Fruit fly (Drosophila melanogaster) whole organism, embryonic: ENCODE measurements around the gene TbCMF46.
A peak's percentile ranks its signal among the peaks of the same experiment; 100 is the strongest.

Experiments
- Bgb ChIP-seq: fragments of 200-800 bp; sonication (Bioruptor generic); IDR thresholded peaks from 2 replicates; pipeline ENCODE4 v1.3.6; 2022; ENCODE audit warnings: missing biosample characterization, missing genetic modification characterization; ENCODE audit not compliant: partially characterized antibody
- CG10274 ChIP-seq: fragments of 200-800 bp; sonication (Bioruptor generic); optimal IDR thresholded peaks from 3 replicates; lab custom pipeline; 2017; ENCODE audit warnings: missing biosample characterization, mild to moderate bottlenecking, missing genetic modification characterization
- CG11093 ChIP-seq: fragments of 200-800 bp; sonication (Bioruptor generic); IDR thresholded peaks from 3 replicates; pipeline ENCODE4 v1.3.6; 2022; ENCODE audit warnings: missing biosample characterization, missing genetic modification characterization
- CG12299 ChIP-seq: fragments of 200-800 bp; sonication (Bioruptor generic); optimal IDR thresholded peaks from 2 replicates; lab custom pipeline; 2018; ENCODE audit warnings: missing biosample characterization, mild to moderate bottlenecking, missing genetic modification characterization
- CG12391 ChIP-seq: fragments of 200-800 bp; sonication (Bioruptor generic); optimal IDR thresholded peaks from 3 replicates; lab custom pipeline; 2018; ENCODE audit warnings: missing biosample characterization, mild to moderate bottlenecking, missing genetic modification characterization, moderate library complexity
- CG12744 ChIP-seq: fragments of 200-800 bp; sonication (Bioruptor generic); optimal IDR thresholded peaks from 2 replicates; lab custom pipeline; 2016; ENCODE audit warnings: missing biosample characterization, missing genetic modification characterization
- CG12769 ChIP-seq: fragments of 200-800 bp; sonication (Bioruptor generic); optimal IDR thresholded peaks from 2 replicates; lab custom pipeline; 2019; ENCODE audit warnings: missing biosample characterization, mild to moderate bottlenecking, missing genetic modification characterization, moderate library complexity
- CG13287 ChIP-seq: fragments of 200-800 bp; sonication (Bioruptor generic); IDR thresholded peaks from 2 replicates; pipeline ENCODE4 v1.3.6; 2022; ENCODE audit warnings: missing biosample characterization, missing genetic modification characterization; ENCODE audit not compliant: partially characterized antibody
- CG13296 ChIP-seq: fragments of 200-800 bp; sonication (Bioruptor generic); optimal IDR thresholded peaks from 3 replicates; lab custom pipeline; 2018; ENCODE audit warnings: missing biosample characterization, mild to moderate bottlenecking, missing genetic modification characterization
- CG14014 ChIP-seq: fragments of 200-800 bp; sonication (Bioruptor generic); IDR thresholded peaks from 2 replicates; pipeline ENCODE4 v1.3.6; 2022; ENCODE audit warnings: missing biosample characterization, missing genetic modification characterization
- CG14050 ChIP-seq: fragments of 200-800 bp; sonication (Bioruptor generic); IDR thresholded peaks from 3 replicates; pipeline ENCODE4 v1.3.6; 2022; ENCODE audit warnings: missing biosample characterization, missing genetic modification characterization
- CG15514 ChIP-seq: fragments of 200-800 bp; sonication (Bioruptor generic); optimal IDR thresholded peaks from 3 replicates; lab custom pipeline; 2017; ENCODE audit warnings: missing biosample characterization, missing genetic modification characterization, mild to moderate bottlenecking, moderate library complexity, missing genetic modification reagents
- CG15601 ChIP-seq: fragments of 200-800 bp; sonication (Bioruptor generic); optimal IDR thresholded peaks from 3 replicates; lab custom pipeline; 2019; ENCODE audit warnings: missing biosample characterization, mild to moderate bottlenecking, missing genetic modification characterization, moderate library complexity
- CG17328 ChIP-seq: fragments of 200-800 bp; sonication (Bioruptor generic); IDR thresholded peaks from 2 replicates; pipeline ENCODE4 v1.3.6; 2022; ENCODE audit warnings: missing biosample characterization, missing genetic modification characterization
- CG2875 ChIP-seq: fragments of 200-800 bp; sonication (Bioruptor generic); optimal IDR thresholded peaks from 2 replicates; lab custom pipeline; 2017; ENCODE audit warnings: missing biosample characterization, mild to moderate bottlenecking, missing genetic modification characterization, missing genetic modification reagents
- CG3281 ChIP-seq: fragments of 200-800 bp; sonication (Bioruptor generic); optimal IDR thresholded peaks from 3 replicates; lab custom pipeline; 2017; ENCODE audit warnings: missing biosample characterization, mild to moderate bottlenecking, missing genetic modification characterization
- CG8089 ChIP-seq: fragments of 200-800 bp; sonication (Bioruptor generic); optimal IDR thresholded peaks from 3 replicates; lab custom pipeline; 2016; ENCODE audit warnings: missing biosample characterization, missing genetic modification characterization
- Drgx ChIP-seq: fragments of 200-800 bp; sonication (Bioruptor generic); IDR thresholded peaks from 2 replicates; pipeline ENCODE4 v1.3.6; 2022; ENCODE audit warnings: missing biosample characterization, missing genetic modification characterization
- Eip74EF ChIP-seq, 2 experiments: fragments of 200-800 bp in 1 of 2; fragments of >200 bp in 1 of 2; sonication (Bioruptor generic) in 1 of 2; optimal IDR thresholded peaks; 2 replicates each; lab custom pipeline; 2017 to 2019; ENCODE audit warnings: missing biosample characterization in 2 of 2, missing genetic modification characterization in 2 of 2, mild to moderate bottlenecking in 1 of 2, moderate library complexity in 1 of 2
- Elba2 ChIP-seq: fragments of 200-800 bp; sonication (Bioruptor generic); optimal IDR thresholded peaks from 3 replicates; lab custom pipeline; 2016; ENCODE audit warnings: missing biosample characterization, missing genetic modification characterization
- Ets65A ChIP-seq: fragments of 200-800 bp; sonication (Bioruptor generic); peaks from one replicate; lab custom pipeline; 2016; ENCODE audit warnings: missing biosample characterization, missing genetic modification characterization
- HHEX ChIP-seq: fragments of 200-800 bp; sonication (Bioruptor generic); optimal IDR thresholded peaks from 3 replicates; lab custom pipeline; 2017; ENCODE audit warnings: missing biosample characterization, mild to moderate bottlenecking, missing genetic modification characterization, missing genetic modification reagents
- HmgD ChIP-seq: fragments of 200-800 bp; sonication (Bioruptor generic); optimal IDR thresholded peaks from 3 replicates; lab custom pipeline; 2016; ENCODE audit warnings: missing biosample characterization, missing genetic modification characterization
- MESR4 ChIP-seq: fragments of 200-800 bp; sonication (Bioruptor generic); optimal IDR thresholded peaks from 2 replicates; lab custom pipeline; 2018; ENCODE audit warnings: missing biosample characterization, mild to moderate bottlenecking, missing genetic modification characterization, moderate library complexity
- NFAT ChIP-seq: fragments of 200-800 bp; sonication (Bioruptor generic); IDR thresholded peaks from 2 replicates; pipeline ENCODE4 v1.3.6; 2022; ENCODE audit warnings: missing biosample characterization, missing genetic modification characterization
- Side ChIP-seq: fragments of 200-800 bp; sonication (Bioruptor generic); optimal IDR thresholded peaks from 2 replicates; lab custom pipeline; 2016; ENCODE audit warnings: missing biosample characterization, missing genetic modification characterization
- Taf1 ChIP-seq: fragments of 200-800 bp; sonication (Bioruptor generic); IDR thresholded peaks from 2 replicates; pipeline ENCODE4 v1.3.6; 2022; ENCODE audit warnings: missing biosample characterization, missing genetic modification characterization
- aop ChIP-seq: fragments of 200-800 bp; sonication (Bioruptor generic); IDR thresholded peaks from 2 replicates; pipeline ENCODE4 v1.3.6; 2022; ENCODE audit warnings: missing biosample characterization, missing genetic modification characterization
- btn ChIP-seq: fragments of 200-800 bp; sonication (Bioruptor generic); optimal IDR thresholded peaks from 2 replicates; lab custom pipeline; 2016; ENCODE audit warnings: missing biosample characterization, missing genetic modification characterization
- crc ChIP-seq: fragments of 200-800 bp; sonication (Bioruptor generic); optimal IDR thresholded peaks from 2 replicates; lab custom pipeline; 2016; ENCODE audit warnings: missing biosample characterization, missing genetic modification characterization
- crp ChIP-seq, 2 experiments: fragments of 200-800 bp; sonication (Bioruptor generic); optimal IDR thresholded peaks; 2 replicates in 1 of 2; 3 replicates in 1 of 2; lab custom pipeline; 2017; ENCODE audit warnings: missing biosample characterization in 2 of 2, missing genetic modification characterization in 2 of 2, mild to moderate bottlenecking in 1 of 2, moderate library complexity in 1 of 2
- dan ChIP-seq: fragments of 200-800 bp; sonication (Bioruptor generic); IDR thresholded peaks from 2 replicates; pipeline ENCODE4 v1.3.6; 2022; ENCODE audit warnings: missing biosample characterization, missing genetic modification characterization
- dm ChIP-seq: fragments of 200-800 bp; sonication (Bioruptor generic); optimal IDR thresholded peaks from 3 replicates; lab custom pipeline; 2016; ENCODE audit warnings: missing biosample characterization, missing genetic modification characterization
- ems ChIP-seq: fragments of 200-800 bp; sonication (Bioruptor generic); optimal IDR thresholded peaks from 3 replicates; lab custom pipeline; 2016; ENCODE audit warnings: missing biosample characterization, missing genetic modification characterization
- eve ChIP-seq, 2 experiments: fragments of >200 bp; optimal IDR thresholded peaks; 2 replicates each; lab custom pipeline; 2017; ENCODE audit warnings: missing biosample characterization in 2 of 2, missing genetic modification characterization in 2 of 2
- ftz-f1 ChIP-seq: fragments of 200-800 bp; sonication (Bioruptor generic); optimal IDR thresholded peaks from 2 replicates; lab custom pipeline; 2016; ENCODE audit warnings: missing biosample characterization, missing genetic modification characterization
- gcm ChIP-seq: fragments of 200-800 bp; sonication (Bioruptor generic); optimal IDR thresholded peaks from 2 replicates; lab custom pipeline; 2019; ENCODE audit warnings: missing biosample characterization, mild to moderate bottlenecking, missing genetic modification characterization, moderate library complexity
- h ChIP-seq: fragments of >200 bp; optimal IDR thresholded peaks from 2 replicates; lab custom pipeline; 2017
- ind ChIP-seq: fragments of 200-800 bp; sonication (Bioruptor generic); optimal IDR thresholded peaks from 3 replicates; lab custom pipeline; 2016; ENCODE audit warnings: missing biosample characterization, missing genetic modification characterization
- jing ChIP-seq: fragments of 200-800 bp; sonication (Bioruptor generic); optimal IDR thresholded peaks from 2 replicates; lab custom pipeline; 2018; ENCODE audit warnings: missing biosample characterization, mild to moderate bottlenecking, missing genetic modification characterization
- klu ChIP-seq: fragments of 200-800 bp; sonication (Bioruptor generic); IDR thresholded peaks from 2 replicates; pipeline ENCODE4 v1.3.6; 2022; ENCODE audit warnings: missing biosample characterization, missing genetic modification characterization
- lbe ChIP-seq: fragments of 200-800 bp; sonication (Bioruptor generic); optimal IDR thresholded peaks from 2 replicates; lab custom pipeline; 2016; ENCODE audit warnings: missing biosample characterization, mild to moderate bottlenecking, missing genetic modification characterization
- nmo ChIP-seq: fragments of 200-800 bp; sonication (Bioruptor generic); optimal IDR thresholded peaks from 2 replicates; lab custom pipeline; 2018; ENCODE audit warnings: missing biosample characterization, mild to moderate bottlenecking, missing genetic modification characterization, moderate library complexity
- ro ChIP-seq: fragments of 200-800 bp; sonication (Bioruptor generic); IDR thresholded peaks from 2 replicates; pipeline ENCODE4 v1.3.6; 2022; ENCODE audit warnings: missing biosample characterization, missing genetic modification characterization
- schlank ChIP-seq: fragments of 200-800 bp; sonication (Bioruptor generic); optimal IDR thresholded peaks from 2 replicates; lab custom pipeline; 2018; ENCODE audit warnings: missing biosample characterization, mild to moderate bottlenecking, missing genetic modification characterization
- sens ChIP-seq: fragments of 200-800 bp; sonication (Bioruptor generic); peaks from one replicate; lab custom pipeline; 2016; ENCODE audit warnings: missing biosample characterization, missing genetic modification characterization
- ssp ChIP-seq: fragments of 200-800 bp; sonication (Bioruptor generic); IDR thresholded peaks from 2 replicates; pipeline ENCODE4 v1.3.6; 2022; ENCODE audit warnings: missing biosample characterization, missing genetic modification characterization
- tio ChIP-seq: fragments of 200-800 bp; sonication (Bioruptor generic); optimal IDR thresholded peaks from 2 replicates; lab custom pipeline; 2017; ENCODE audit warnings: missing biosample characterization, missing genetic modification characterization, inconsistent platforms
- tx ChIP-seq: fragments of 200-800 bp; sonication (Bioruptor generic); optimal IDR thresholded peaks from 2 replicates; lab custom pipeline; 2016; ENCODE audit warnings: missing biosample characterization, missing genetic modification characterization
- zfh2 ChIP-seq: fragments of 200-800 bp; sonication (Bioruptor generic); optimal IDR thresholded peaks from 2 replicates; lab custom pipeline; 2016; ENCODE audit warnings: missing biosample characterization, missing genetic modification characterization

The TbCMF46 gene

dm6 chr2L:9966983-9967737 is 42.5 kb upstream of the TbCMF46 start, which contains the start of the genes Dref and RpL13 (continued):
- peak; percentile 83 for TF ChIP-seq zfh2 (GFP tag; lab: Kevin White, UChicago)
- peak; percentile 90 for TF ChIP-seq CG15601 (tag; lab: Kevin White, UChicago)
- peak; percentile 77 for TF ChIP-seq tx (GFP tag; lab: Kevin White, UChicago)
- TF ChIP-seq CG2875 (GFP tag; lab: Kevin White, UChicago), result peak; percentile 91
- peak; percentile 91 for TF ChIP-seq CG12299
- TF ChIP-seq ind (GFP tag; lab: Kevin White, UChicago), result peak; percentile 69
- no peak for TF ChIP-seq Elba2 (GFP tag; lab: Kevin White, UChicago)
- TF ChIP-seq gcm (GFP tag; lab: Kevin White, UChicago), result peak; percentile 86
- TF ChIP-seq aop (GFP tag; lab: Robert Waterston, UW), result no peak
- TF ChIP-seq CG3281 (GFP tag; lab: Kevin White, UChicago), result peak; percentile 95
- TF ChIP-seq dan, result no peak
- TF ChIP-seq btn (GFP tag; lab: Kevin White, UChicago), result peak; percentile 73
- TF ChIP-seq CG10274 (GFP tag; lab: Kevin White, UChicago), result peak; percentile 78
- no peak for TF ChIP-seq jing (GFP tag; lab: Kevin White, UChicago)
- TF ChIP-seq ftz-f1 (GFP tag; lab: Kevin White, UChicago), result peak; percentile 54
- peak; percentile 78 for TF ChIP-seq lbe (GFP tag; lab: Kevin White, UChicago)
- TF ChIP-seq ems (GFP tag; lab: Kevin White, UChicago), result peak; percentile 79
- peak in 1 of 2 experiments; percentile 84 for TF ChIP-seq Eip74EF (GFP tag; optimal IDR thresholded peaks at IDR 0.05; lab: Kevin White, UChicago)
- TF ChIP-seq NFAT (GFP tag; lab: Robert Waterston, UW), result peak; percentile 82
- TF ChIP-seq eve (GFP tag; optimal IDR thresholded peaks at IDR 0.05; lab: Kevin White, UChicago), result no peak
- TF ChIP-seq Taf1, result no peak; the same call in 1 of the 2 replicates
- TF ChIP-seq Drgx (GFP tag; lab: Robert Waterston, UW), result peak; percentile 38; the same call in 1 of the 2 replicates
- peak; percentile 77 for TF ChIP-seq HmgD (GFP tag; lab: Kevin White, UChicago)
- peak; percentile 66 for TF ChIP-seq CG14014 (GFP tag; lab: Robert Waterston, UW)
- peak; percentile 93 for TF ChIP-seq Side (GFP tag; lab: Kevin White, UChicago)
- TF ChIP-seq crp (GFP tag; optimal IDR thresholded peaks at IDR 0.05; lab: Kevin White, UChicago), result peak in 1 of 2 experiments; percentile 51
- no peak for TF ChIP-seq h (lab: Kevin White, UChicago)
- peak; percentile 97 for TF ChIP-seq sens (GFP tag; lab: Kevin White, UChicago)
- TF ChIP-seq CG12769 (tag; lab: Kevin White, UChicago), result no peak
- peak; percentile 94 for TF ChIP-seq HHEX (GFP tag; lab: Kevin White, UChicago)
- peak; percentile 95 for TF ChIP-seq schlank (tag; lab: Kevin White, UChicago)
- TF ChIP-seq tio (GFP tag; lab: Kevin White, UChicago), result no peak
- TF ChIP-seq dm (GFP tag; lab: Kevin White, UChicago), result peak; percentile 96
- TF ChIP-seq nmo (GFP tag; lab: Kevin White, UChicago), result peak; percentile 84
- TF ChIP-seq CG11093 (GFP tag; lab: Robert Waterston, UW), result no peak
- peak; percentile 85 for TF ChIP-seq CG13287 (GFP tag; lab: Robert Waterston, UW)
- peak; percentile 49; the same call in 1 of the 2 replicates for TF ChIP-seq ssp (GFP tag; lab: Robert Waterston, UW)
- peak; percentile 97 for TF ChIP-seq CG13296 (GFP tag; lab: Kevin White, UChicago)
- TF ChIP-seq CG17328, result peak; percentile 88
- TF ChIP-seq CG15514 (GFP tag; lab: Kevin White, UChicago), result peak; percentile 93
- peak; percentile 69 for TF ChIP-seq CG14050 (GFP tag; lab: Robert Waterston, UW)
- TF ChIP-seq klu, result peak; percentile 41; the same call in 1 of the 2 replicates
- peak; percentile 97 for TF ChIP-seq Ets65A (GFP tag; lab: Kevin White, UChicago)
- peak; percentile 80 for TF ChIP-seq CG12744 (GFP tag; lab: Kevin White, UChicago)
- no peak for TF ChIP-seq ro (GFP tag; lab: Robert Waterston, UW)
- TF ChIP-seq CG12391 (tag; lab: Kevin White, UChicago), result peak; percentile 88
- peak; percentile 73 for TF ChIP-seq CG8089 (GFP tag; lab: Kevin White, UChicago)
- TF ChIP-seq Bgb (GFP tag; lab: Robert Waterston, UW), result peak; percentile 78
- TF ChIP-seq crc (GFP tag; lab: Kevin White, UChicago), result peak; percentile 80
- TF ChIP-seq MESR4 (GFP tag; lab: Kevin White, UChicago), result peak; percentile 98
